Fruit fly (Drosophila melanogaster) whole organism, embryonic: ENCODE results near the gene brun.

ENCODE experiments used
- Ada2b ChIP-seq: fragments of 200-800 bp; sonication (Bioruptor generic); IDR thresholded peaks from 2 replicates; pipeline ENCODE4 v1.3.6; 2022; ENCODE audit warnings: missing biosample characterization, missing genetic modification characterization
- Awh ChIP-seq: fragments of 200-800 bp; sonication (Bioruptor generic); IDR thresholded peaks from 2 replicates; pipeline ENCODE4, ENCODE4 v1.3.6; 2022; ENCODE audit warnings: missing biosample characterization, missing genetic modification characterization
- B-H1 ChIP-seq: fragments of 200-800 bp; sonication (Bioruptor generic); IDR thresholded peaks from 3 replicates; pipeline ENCODE4 v1.3.6; 2022; ENCODE audit warnings: missing biosample characterization, missing genetic modification characterization
- Blimp-1 ChIP-seq: fragments of 200-800 bp; sonication (Bioruptor generic); optimal IDR thresholded peaks from 3 replicates; lab custom pipeline; 2018; ENCODE audit warnings: missing biosample characterization, missing genetic modification characterization, mild to moderate bottlenecking, moderate library complexity, missing genetic modification reagents
- CG10267 ChIP-seq: fragments of 200-800 bp; sonication (Bioruptor generic); optimal IDR thresholded peaks from 2 replicates; lab custom pipeline; 2018; ENCODE audit warnings: missing biosample characterization, mild to moderate bottlenecking, missing genetic modification characterization, moderate library complexity
- CG10959 ChIP-seq: fragments of 200-800 bp; sonication (Bioruptor generic); IDR thresholded peaks from 2 replicates; pipeline ENCODE4 v1.3.6; 2022; ENCODE audit warnings: missing biosample characterization, missing genetic modification characterization
- CG11398 ChIP-seq: fragments of 200-800 bp; sonication (Bioruptor generic); optimal IDR thresholded peaks from 2 replicates; lab custom pipeline; 2016; ENCODE audit warnings: missing biosample characterization, missing genetic modification characterization
- CG12659 ChIP-seq: fragments of 200-800 bp; sonication (Bioruptor generic); optimal IDR thresholded peaks from 3 replicates; lab custom pipeline; 2017; ENCODE audit warnings: mild to moderate bottlenecking, missing biosample characterization, missing genetic modification reagents, missing genetic modification characterization
- CG17829 ChIP-seq: fragments of 200-800 bp; optimal IDR thresholded peaks from 2 replicates; lab custom pipeline; 2019; ENCODE audit warnings: missing biosample characterization, mild to moderate bottlenecking, missing genetic modification characterization, moderate library complexity
- CG2120 ChIP-seq: fragments of 200-800 bp; sonication (Bioruptor generic); optimal IDR thresholded peaks from 3 replicates; lab custom pipeline; 2016; ENCODE audit warnings: missing biosample characterization, missing genetic modification characterization
- CG30403 ChIP-seq: fragments of 200-800 bp; sonication (Bioruptor generic); optimal IDR thresholded peaks from 3 replicates; lab custom pipeline; 2016; ENCODE audit warnings: missing biosample characterization, missing genetic modification characterization
- CG34422 ChIP-seq: fragments of 200-800 bp; sonication (Bioruptor generic); IDR thresholded peaks from 3 replicates; pipeline ENCODE4 v1.3.6; 2022; ENCODE audit warnings: missing biosample characterization, missing genetic modification characterization
- CG3726 ChIP-seq: fragments of 200-800 bp; sonication (Bioruptor generic); IDR thresholded peaks from 3 replicates; pipeline ENCODE4, ENCODE4 v1.3.6; 2022; ENCODE audit warnings: missing biosample characterization, missing genetic modification characterization
- CG43689 ChIP-seq: fragments of 200-800 bp; sonication (Bioruptor generic); IDR thresholded peaks from 2 replicates; pipeline ENCODE4 v1.3.6; 2022; ENCODE audit warnings: missing biosample characterization, missing genetic modification characterization
- CG6175 ChIP-seq: fragments of 200-800 bp; sonication (Bioruptor generic); IDR thresholded peaks from 3 replicates; pipeline ENCODE4 v1.3.6; 2022; ENCODE audit warnings: missing biosample characterization, missing genetic modification characterization
- CG6765 ChIP-seq: fragments of 200-800 bp; sonication (Bioruptor generic); optimal IDR thresholded peaks from 3 replicates; lab custom pipeline; 2017; ENCODE audit warnings: missing biosample characterization, mild to moderate bottlenecking, missing genetic modification characterization
- CG6791 ChIP-seq: fragments of 200-800 bp; sonication (Bioruptor generic); IDR thresholded peaks from 3 replicates; pipeline ENCODE4 v1.3.6; 2022; ENCODE audit warnings: missing biosample characterization, missing genetic modification characterization; ENCODE audit not compliant: partially characterized antibody
- CG6854 ChIP-seq: fragments of 200-800 bp; sonication (Bioruptor generic); optimal IDR thresholded peaks from 3 replicates; lab custom pipeline; 2017; ENCODE audit warnings: missing biosample characterization, mild to moderate bottlenecking, missing genetic modification characterization
- CG7786 ChIP-seq: fragments of 200-800 bp; sonication (Bioruptor generic); optimal IDR thresholded peaks from 2 replicates; lab custom pipeline; 2016; ENCODE audit warnings: missing biosample characterization, missing genetic modification characterization
- CG7963 ChIP-seq: fragments of 200-800 bp; sonication (Bioruptor generic); IDR thresholded peaks from 3 replicates; pipeline ENCODE4 v1.3.6; 2022; ENCODE audit warnings: missing biosample characterization, missing genetic modification characterization; ENCODE audit not compliant: partially characterized antibody
- CG8359 ChIP-seq: fragments of 200-800 bp; sonication (Bioruptor generic); optimal IDR thresholded peaks from 2 replicates; lab custom pipeline; 2017; ENCODE audit warnings: missing biosample characterization, mild to moderate bottlenecking, missing genetic modification characterization, borderline replicate concordance
- CG9932 ChIP-seq: fragments of 200-800 bp; sonication (Bioruptor generic); IDR thresholded peaks from 2 replicates; pipeline ENCODE4 v1.3.6; 2022; ENCODE audit warnings: missing biosample characterization, missing genetic modification characterization
- CHES-1-like ChIP-seq: fragments of 200-800 bp; sonication (Bioruptor generic); optimal IDR thresholded peaks from 2 replicates; lab custom pipeline; 2016; ENCODE audit warnings: missing biosample characterization, missing genetic modification characterization
- Deaf1 ChIP-seq: fragments of 200-800 bp; optimal IDR thresholded peaks from 3 replicates; lab custom pipeline; 2019; ENCODE audit warnings: missing biosample characterization, mild to moderate bottlenecking, missing genetic modification characterization, moderate library complexity
- Dek ChIP-seq: fragments of 200-800 bp; sonication (Bioruptor generic); optimal IDR thresholded peaks from 3 replicates; lab custom pipeline; 2019; ENCODE audit warnings: missing biosample characterization, mild to moderate bottlenecking, missing genetic modification characterization, moderate library complexity
- Dll ChIP-seq: fragments of 200-800 bp; sonication (Bioruptor generic); IDR thresholded peaks from 4 replicates; pipeline ENCODE4 v1.3.6; 2022; ENCODE audit warnings: missing biosample characterization, missing genetic modification characterization; ENCODE audit not compliant: partially characterized antibody
- E2f2 ChIP-seq: fragments of 200-800 bp; sonication (Bioruptor generic); IDR thresholded peaks from 2 replicates; pipeline ENCODE4 v1.3.6; 2022; ENCODE audit warnings: missing biosample characterization, missing genetic modification characterization
- Fer1 ChIP-seq: fragments of 200-800 bp; sonication (Bioruptor generic); optimal IDR thresholded peaks from 2 replicates; lab custom pipeline; 2017; ENCODE audit warnings: missing biosample characterization, mild to moderate bottlenecking, missing genetic modification characterization
- Fer2 ChIP-seq: fragments of 200-800 bp; sonication (Bioruptor generic); optimal IDR thresholded peaks from 2 replicates; lab custom pipeline; 2018; ENCODE audit warnings: missing biosample characterization, mild to moderate bottlenecking, missing genetic modification characterization, moderate library complexity
- Fer3 ChIP-seq: fragments of 200-800 bp; sonication (Bioruptor generic); optimal IDR thresholded peaks from 2 replicates; lab custom pipeline; 2018; ENCODE audit warnings: missing biosample characterization, mild to moderate bottlenecking, missing genetic modification characterization, moderate library complexity
- Gug ChIP-seq: fragments of 200-800 bp; sonication (Bioruptor generic); IDR thresholded peaks from 4 replicates; pipeline ENCODE4 v1.3.6; 2022; ENCODE audit warnings: missing biosample characterization, missing genetic modification characterization
- Hr3 ChIP-seq: fragments of 200-800 bp; sonication (Bioruptor generic); optimal IDR thresholded peaks from 3 replicates; lab custom pipeline; 2016; ENCODE audit warnings: missing biosample characterization, missing genetic modification characterization
- Mrtf ChIP-seq: fragments of 200-800 bp; sonication (Bioruptor generic); IDR thresholded peaks from 3 replicates; pipeline ENCODE4 v1.3.6; 2022; ENCODE audit warnings: missing biosample characterization, missing genetic modification characterization
- Myb ChIP-seq: fragments of 200-800 bp; sonication (Bioruptor generic); optimal IDR thresholded peaks from 2 replicates; lab custom pipeline; 2016; ENCODE audit warnings: missing biosample characterization, missing genetic modification characterization
- Pdp1 ChIP-seq, 2 experiments: fragments of 200-800 bp; sonication (Bioruptor generic); optimal IDR thresholded peaks; 3 replicates each; lab custom pipeline; 2016; ENCODE audit warnings: missing biosample characterization in 2 of 2, missing genetic modification characterization in 2 of 2, mild to moderate bottlenecking in 1 of 2, moderate library complexity in 1 of 2
- Rfx ChIP-seq: fragments of 200-800 bp; sonication (Bioruptor generic); IDR thresholded peaks from 2 replicates; pipeline ENCODE4 v1.3.6; 2022; ENCODE audit warnings: missing biosample characterization, missing genetic modification characterization
- Sox100B ChIP-seq: fragments of 200-800 bp; sonication (Bioruptor generic); optimal IDR thresholded peaks from 3 replicates; lab custom pipeline; 2018; ENCODE audit warnings: missing biosample characterization, mild to moderate bottlenecking, missing genetic modification characterization
- Taf1 ChIP-seq: fragments of 200-800 bp; sonication (Bioruptor generic); IDR thresholded peaks from 2 replicates; pipeline ENCODE4 v1.3.6; 2022; ENCODE audit warnings: missing biosample characterization, missing genetic modification characterization
- bbx ChIP-seq: fragments of 200-800 bp; sonication (Bioruptor generic); IDR thresholded peaks from 2 replicates; pipeline ENCODE4 v1.3.6; 2022; ENCODE audit warnings: missing biosample characterization, missing genetic modification characterization; ENCODE audit not compliant: partially characterized antibody
- dan ChIP-seq: fragments of 200-800 bp; sonication (Bioruptor generic); IDR thresholded peaks from 2 replicates; pipeline ENCODE4 v1.3.6; 2022; ENCODE audit warnings: missing biosample characterization, missing genetic modification characterization
- dpn ChIP-seq, 2 experiments: fragments of 200-800 bp; sonication (Bioruptor generic); optimal IDR thresholded peaks; 3 replicates each; lab custom pipeline; 2016; ENCODE audit warnings: missing biosample characterization in 2 of 2, missing genetic modification characterization in 2 of 2
- emc ChIP-seq: fragments of 200-800 bp; sonication (Bioruptor generic); optimal IDR thresholded peaks from 2 replicates; lab custom pipeline; 2016; ENCODE audit warnings: missing biosample characterization, missing genetic modification characterization
- nerfin-2 ChIP-seq: fragments of 200-800 bp; sonication (Bioruptor generic); IDR thresholded peaks from 2 replicates; pipeline ENCODE4 v1.3.6; 2022; ENCODE audit warnings: missing biosample characterization, missing genetic modification characterization; ENCODE audit not compliant: partially characterized antibody
- p53 ChIP-seq: fragments of 200-800 bp; sonication (Bioruptor generic); optimal IDR thresholded peaks from 2 replicates; lab custom pipeline; 2016; ENCODE audit warnings: missing biosample characterization, missing genetic modification characterization
- pnt ChIP-seq: fragments of 200-800 bp; sonication (Bioruptor generic); optimal IDR thresholded peaks from 3 replicates; lab custom pipeline; 2016; ENCODE audit warnings: missing biosample characterization, missing genetic modification characterization
- rib ChIP-seq: fragments of 200-800 bp; sonication (Bioruptor generic); IDR thresholded peaks from 2 replicates; pipeline ENCODE4 v1.3.6; 2022; ENCODE audit warnings: missing biosample characterization, missing genetic modification characterization
- seq ChIP-seq: fragments of 200-800 bp; sonication (Bioruptor generic); IDR thresholded peaks from 2 replicates; pipeline ENCODE4 v1.3.6; 2022; ENCODE audit warnings: missing biosample characterization, missing genetic modification characterization
- sr ChIP-seq: fragments of 200-800 bp; sonication (Bioruptor generic); IDR thresholded peaks from 3 replicates; pipeline ENCODE4 v1.3.6; 2022; ENCODE audit warnings: missing biosample characterization, missing genetic modification characterization
- trem ChIP-seq: fragments of 200-800 bp; optimal IDR thresholded peaks from 3 replicates; lab custom pipeline; 2019; ENCODE audit warnings: missing biosample characterization, mild to moderate bottlenecking, missing genetic modification characterization, moderate library complexity
- tup ChIP-seq: fragments of 200-800 bp; sonication (Bioruptor generic); optimal IDR thresholded peaks from 2 replicates; lab custom pipeline; 2016; ENCODE audit warnings: missing biosample characterization, mild to moderate bottlenecking, missing genetic modification characterization, moderate library complexity

The brun gene

dm6 chr2L:20656110-20656509, at the start of gene brun, which contains the start of gene CG2614 (continued):
- TF ChIP-seq CG7963 (peak; percentile 49; the same call in 1 of the 3 replicates), emc (GFP tag; lab: Kevin White, UChicago) (peak; percentile 54), nerfin-2 (peak; percentile 69), Blimp-1 (no peak), Taf1 (0 out of 2 replicates have a peak, but pooled peaks have one; percentile 7), tup (GFP tag; lab: Kevin White, UChicago) (peak; percentile 16), rib (peak; percentile 70; the same call in 1 of the 2 replicates), CG43689 (GFP tag; lab: Robert Waterston, UW) (no peak), bbx (peak; percentile 70; the same call in 1 of the 2 replicates), CG10959 (GFP tag; lab: Robert Waterston, UW) (0 out of 2 replicates have a peak, but pooled peaks have one; percentile 20), CHES-1-like (GFP tag; lab: Kevin White, UChicago) (peak; percentile 74), Rfx (peak; percentile 77; the same call in 1 of the 2 replicates), CG6854 (no peak), CG9932 (GFP tag; lab: Robert Waterston, UW) (peak; percentile 88), CG7786 (peak; percentile 65), Awh (no peak), Fer1 (no peak), Deaf1 (tag; lab: Kevin White, UChicago) (no peak), CG17829 (tag; lab: Kevin White, UChicago) (peak; percentile 73), CG6175 (GFP tag; lab: Robert Waterston, UW) (no peak), CG30403 (peak; percentile 85), CG3726 (GFP tag; lab: Robert Waterston, UW) (peak; percentile 61; the same call in 1 of the 3 replicates), CG34422 (peak; percentile 86; the same call in 2 of the 3 replicates), Hr3 (peak; percentile 70), Dll (peak; percentile 95), CG6765 (no peak), Gug (GFP tag; lab: Robert Waterston, UW) (peak; percentile 78; the same call in 3 of the 4 replicates), pnt (GFP tag; lab: Kevin White, UChicago) (peak; percentile 72), Ada2b (peak; percentile 45; the same call in 1 of the 2 replicates), CG8359 (GFP tag; lab: Kevin White, UChicago) (no peak), Sox100B (no peak), CG11398 (peak; percentile 13), sr (no peak), CG10267 (peak; percentile 70), trem (tag; lab: Kevin White, UChicago) (peak; percentile 80), Dek (no peak), B-H1 (GFP tag; lab: Robert Waterston, UW) (peak; percentile 63), E2f2 (GFP tag; lab: Robert Waterston, UW) (peak; percentile 53), seq (GFP tag; lab: Robert Waterston, UW) (no peak), Pdp1 (GFP tag; optimal IDR thresholded peaks at IDR 0.05; lab: Kevin White, UChicago) (peak in 1 of 2 experiments; percentile 81), p53 (GFP tag; lab: Kevin White, UChicago) (peak; percentile 28), Fer2 (tag; lab: Kevin White, UChicago) (peak; percentile 29), CG6791 (GFP tag; lab: Robert Waterston, UW) (peak; percentile 78), CG2120 (peak; percentile 89), dan (no peak), Mrtf (GFP tag; lab: Robert Waterston, UW) (no peak), Myb (GFP tag; lab: Kevin White, UChicago) (peak; percentile 52), Fer3 (no peak), CG12659 (GFP tag; lab: Kevin White, UChicago) (peak; percentile 82), dpn (GFP tag; optimal IDR thresholded peaks at IDR 0.05; lab: Kevin White, UChicago) (peak; percentile 79)
